Worm (Caenorhabditis elegans) whole organism, L4 larva: ENCODE data around the gene F56C4.4.

ENCODE experiments used
- F10B5.3 ChIP-seq: sonication (generic microtip); optimal IDR thresholded peaks from 2 replicates; lab custom pipeline; 2016; ENCODE audit warnings: mild to moderate bottlenecking, missing genetic modification characterization, missing compliant biosample characterization
- F37D6.2 ChIP-seq: sonication (generic microtip); optimal IDR thresholded peaks from 2 replicates; lab custom pipeline; 2016; ENCODE audit warnings: mild to moderate bottlenecking, missing genetic modification characterization, missing compliant biosample characterization
- F49E8.2 ChIP-seq: sonication (generic microtip); optimal IDR thresholded peaks from 2 replicates; lab custom pipeline; 2016; ENCODE audit warnings: missing compliant biosample characterization, mild to moderate bottlenecking, missing genetic modification characterization, borderline replicate concordance
- R02D3.7 ChIP-seq: fragments of 150-350 bp; sonication (generic microtip); optimal IDR thresholded peaks from 3 replicates; lab custom pipeline; 2014; ENCODE audit warnings: missing biosample characterization, missing genetic modification characterization
- T20F7.1 ChIP-seq: fragments of 200-800 bp; sonication (Bioruptor generic); optimal IDR thresholded peaks from 2 replicates; lab custom pipeline; 2018; ENCODE audit warnings: mild to moderate bottlenecking, missing genetic modification characterization, missing compliant biosample characterization
- T26A8.4 ChIP-seq: fragments of 200-800 bp; sonication (Bioruptor generic); IDR thresholded peaks from 2 replicates; pipeline ENCODE4 v1.3.6; 2022; ENCODE audit warnings: missing genetic modification characterization, missing compliant biosample characterization
- Y105C5A.15 ChIP-seq: fragments of 200-800 bp; sonication (Bioruptor generic); IDR thresholded peaks from 2 replicates; pipeline ENCODE4 v1.3.6; 2022; ENCODE audit warnings: missing genetic modification characterization, missing compliant biosample characterization
- aha-1 ChIP-seq: fragments of 150-350 bp; peaks from one replicate; lab custom pipeline; 2014; ENCODE audit warnings: missing biosample characterization, missing genetic modification characterization
- ama-1 ChIP-seq: fragments of 150-350 bp; optimal IDR thresholded peaks from 2 replicates; lab custom pipeline; 2014; ENCODE audit warnings: inconsistent platforms, mixed read lengths
- attf-4 ChIP-seq: sonication (generic microtip); optimal IDR thresholded peaks from 3 replicates; lab custom pipeline; 2017; ENCODE audit warnings: missing biosample characterization, missing genetic modification characterization
- ceh-20 ChIP-seq: fragments of 200-800 bp; sonication (Bioruptor generic); IDR thresholded peaks from 2 replicates; pipeline ENCODE4 v1.3.6; 2022; ENCODE audit warnings: missing genetic modification reagents, missing genetic modification characterization, missing compliant biosample characterization
- ceh-82 ChIP-seq: sonication (generic microtip); optimal IDR thresholded peaks from 2 replicates; lab custom pipeline; 2017; ENCODE audit warnings: missing biosample characterization, missing genetic modification characterization
- cey-2 ChIP-seq: sonication (generic microtip); optimal IDR thresholded peaks from 3 replicates; lab custom pipeline; 2017; ENCODE audit warnings: missing genetic modification characterization, mild to moderate bottlenecking, missing compliant biosample characterization, antibody characterized with exemption, borderline replicate concordance; ENCODE audit not compliant: insufficient read depth
- ctbp-1 ChIP-seq: fragments of 200-800 bp; sonication (Bioruptor generic); IDR thresholded peaks from 2 replicates; pipeline ENCODE4 v1.3.6; 2022; ENCODE audit warnings: missing genetic modification reagents, missing genetic modification characterization, missing compliant biosample characterization
- daf-16 ChIP-seq, 3 experiments: sonication (generic microtip); optimal IDR thresholded peaks; 2 replicates each; lab custom pipeline; 2016 to 2017; ENCODE audit warnings: missing genetic modification characterization in 3 of 3, missing genetic modification reagents in 3 of 3, mild to moderate bottlenecking in 2 of 3, missing compliant biosample characterization in 2 of 3, missing biosample characterization in 1 of 3, moderate library complexity in 1 of 3
- dmd-6 ChIP-seq: fragments of 200-800 bp; sonication (Bioruptor generic); IDR thresholded peaks from 2 replicates; pipeline ENCODE4 v1.3.6; 2022; ENCODE audit warnings: missing genetic modification reagents, missing genetic modification characterization, missing compliant biosample characterization
- dmd-8 ChIP-seq: fragments of 200-800 bp; sonication (Bioruptor generic); IDR thresholded peaks from 2 replicates; pipeline ENCODE4 v1.3.6; 2022; ENCODE audit warnings: missing genetic modification characterization, missing compliant biosample characterization
- dmd-9 ChIP-seq: fragments of 200-800 bp; sonication (Bioruptor generic); IDR thresholded peaks from 2 replicates; pipeline ENCODE4 v1.3.6; 2022; ENCODE audit warnings: missing genetic modification reagents, missing genetic modification characterization, missing compliant biosample characterization
- duxl-1 ChIP-seq: sonication (generic microtip); optimal IDR thresholded peaks from 2 replicates; lab custom pipeline; 2016; ENCODE audit warnings: mild to moderate bottlenecking, missing genetic modification characterization, moderate library complexity, missing compliant biosample characterization; ENCODE audit not compliant: poor library complexity
- dve-1 ChIP-seq: sonication (generic microtip); optimal IDR thresholded peaks from 2 replicates; lab custom pipeline; 2017; ENCODE audit warnings: antibody characterized with exemption, mild to moderate bottlenecking, missing genetic modification characterization, missing compliant biosample characterization; ENCODE audit not compliant: insufficient read depth
- fos-1 ChIP-seq: fragments of 150-350 bp; optimal IDR thresholded peaks from 2 replicates; lab custom pipeline; 2014; ENCODE audit warnings: missing biosample characterization, missing genetic modification characterization
- hif-1 ChIP-seq, 2 experiments: sonication (generic microtip); optimal IDR thresholded peaks; 2 replicates each; lab custom pipeline; 2016 to 2017; ENCODE audit warnings: missing compliant biosample characterization in 2 of 2, missing genetic modification characterization in 2 of 2, missing genetic modification reagents in 2 of 2, missing genotype in 2 of 2, mild to moderate bottlenecking in 1 of 2
- hlh-11 ChIP-seq: fragments of 200-800 bp; sonication (Bioruptor generic); optimal IDR thresholded peaks from 2 replicates; lab custom pipeline; 2018; ENCODE audit warnings: mild to moderate bottlenecking, missing genetic modification characterization, missing compliant biosample characterization
- lin-1 ChIP-seq: fragments of 200-800 bp; sonication (Bioruptor generic); IDR thresholded peaks from 2 replicates; pipeline ENCODE4 v1.3.6; 2022; ENCODE audit warnings: missing genetic modification reagents, missing genetic modification characterization, missing compliant biosample characterization
- lin-38 ChIP-seq: fragments of 200-800 bp; sonication (Bioruptor generic); IDR thresholded peaks from 2 replicates; pipeline ENCODE4 v1.3.6; 2022; ENCODE audit warnings: missing genetic modification reagents, missing genetic modification characterization, missing compliant biosample characterization
- lir-3 ChIP-seq: sonication (generic microtip); optimal IDR thresholded peaks from 2 replicates; lab custom pipeline; 2016; ENCODE audit warnings: mild to moderate bottlenecking, missing genetic modification characterization, missing compliant biosample characterization
- madf-5 ChIP-seq, 2 experiments: fragments of 200-800 bp; sonication (Bioruptor generic); IDR thresholded peaks; 2 replicates each; pipeline ENCODE4 v1.3.6; 2022; ENCODE audit warnings: missing compliant biosample characterization in 2 of 2, missing genetic modification characterization in 2 of 2
- mdl-1 ChIP-seq, 2 experiments: fragments of 150-350 bp in 1 of 2; sonication (generic microtip) in 1 of 2; optimal IDR thresholded peaks; 2 replicates each; lab custom pipeline; 2014 to 2017; ENCODE audit warnings: missing biosample characterization in 2 of 2, missing genetic modification characterization in 2 of 2
- mdt-29 ChIP-seq: fragments of 200-800 bp; sonication (Bioruptor generic); IDR thresholded peaks from 2 replicates; pipeline ENCODE4 v1.3.6; 2022; ENCODE audit warnings: missing genetic modification reagents, missing genetic modification characterization, missing compliant biosample characterization
- nhr-10 ChIP-seq: fragments of 150-350 bp; optimal IDR thresholded peaks from 2 replicates; lab custom pipeline; 2014; ENCODE audit warnings: missing biosample characterization, missing genetic modification characterization
- nhr-28 ChIP-seq: fragments of 150-350 bp; optimal IDR thresholded peaks from 2 replicates; lab custom pipeline; 2014; ENCODE audit warnings: missing biosample characterization, missing genetic modification characterization
- nhr-41 ChIP-seq: fragments of 200-800 bp; sonication (Bioruptor generic); IDR thresholded peaks from 2 replicates; pipeline ENCODE4 v1.3.6; 2022; ENCODE audit warnings: missing genetic modification reagents, missing genetic modification characterization, missing compliant biosample characterization
- nhr-48 ChIP-seq: sonication (generic microtip); optimal IDR thresholded peaks from 2 replicates; lab custom pipeline; 2016; ENCODE audit warnings: mild to moderate bottlenecking, missing genetic modification characterization, missing compliant biosample characterization
- nhr-77 ChIP-seq: fragments of 150-350 bp; optimal IDR thresholded peaks from 2 replicates; lab custom pipeline; 2014; ENCODE audit warnings: missing biosample characterization, missing genetic modification characterization
- pha-4 ChIP-seq, 2 experiments: fragments of 150-350 bp in 1 of 2; fragments of 200-800 bp in 1 of 2; sonication (Bioruptor generic) in 1 of 2; IDR thresholded peaks in 1 of 2; optimal IDR thresholded peaks in 1 of 2; 2 replicates each; pipeline versions ENCODE4 v1.3.6 to Lab custom; 2014 to 2022; ENCODE audit warnings: missing genetic modification characterization in 2 of 2, missing genetic modification reagents in 2 of 2, missing biosample characterization in 1 of 2, missing compliant biosample characterization in 1 of 2
- php-3 ChIP-seq: fragments of 200-800 bp; sonication (Bioruptor generic); IDR thresholded peaks from 2 replicates; pipeline ENCODE4 v1.3.6; 2022; ENCODE audit warnings: missing genetic modification reagents, missing genetic modification characterization, missing compliant biosample characterization
- pqm-1 ChIP-seq: sonication (generic microtip); optimal IDR thresholded peaks from 2 replicates; lab custom pipeline; 2017; ENCODE audit warnings: missing biosample characterization, missing genetic modification characterization
- rbr-2 ChIP-seq: sonication (generic microtip); optimal IDR thresholded peaks from 2 replicates; lab custom pipeline; 2016; ENCODE audit warnings: missing genotype, missing genetic modification characterization, missing compliant biosample characterization
- skn-1 ChIP-seq: fragments of 150-350 bp; optimal IDR thresholded peaks from 2 replicates; lab custom pipeline; 2014; ENCODE audit warnings: missing biosample characterization, missing genetic modification characterization
- snpc-4 ChIP-seq: fragments of 150-350 bp; optimal IDR thresholded peaks from 2 replicates; lab custom pipeline; 2014; ENCODE audit warnings: missing biosample characterization, missing genetic modification characterization
- zag-1 ChIP-seq: fragments of 150-350 bp; optimal IDR thresholded peaks from 2 replicates; lab custom pipeline; 2014; ENCODE audit warnings: missing biosample characterization, missing genetic modification characterization
- zfp-2 ChIP-seq: sonication (generic microtip); optimal IDR thresholded peaks from 2 replicates; lab custom pipeline; 2016; ENCODE audit warnings: mild to moderate bottlenecking, missing genetic modification characterization, missing compliant biosample characterization
- zip-11 ChIP-seq: fragments of 200-800 bp; sonication (Bioruptor generic); IDR thresholded peaks from 2 replicates; pipeline ENCODE4 v1.3.6; 2022; ENCODE audit warnings: missing genetic modification characterization, missing compliant biosample characterization

F56C4.4 gene

DNA sequence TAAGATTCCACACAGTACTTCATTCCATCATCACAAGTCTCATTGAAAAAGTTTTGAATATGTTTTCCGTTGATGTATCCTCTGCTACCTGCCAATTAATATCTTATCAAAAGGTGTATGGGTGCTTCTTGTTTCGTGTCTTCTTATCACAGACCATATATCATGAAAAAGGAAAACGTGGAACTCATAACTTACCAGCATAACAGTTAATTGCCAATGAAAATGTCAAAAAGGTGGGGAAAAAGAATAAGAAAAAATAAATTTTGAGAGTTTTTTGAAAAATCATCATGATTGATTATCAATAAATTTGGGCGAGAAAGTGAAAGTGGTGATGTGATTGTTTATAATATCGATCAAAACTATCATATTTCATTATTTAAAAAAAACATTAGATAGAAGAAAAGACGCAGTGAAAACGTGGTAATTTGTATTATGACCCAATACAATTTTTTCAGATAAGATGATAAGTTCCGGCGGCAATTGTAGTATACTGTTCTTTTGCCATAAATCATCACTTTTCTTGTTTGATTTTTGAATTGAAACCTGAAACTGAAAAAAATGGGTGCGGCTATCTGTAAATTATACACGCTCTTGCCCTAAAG, at the start of gene F56C4.4:
Gene F56C4.4, minus strand, starts transcription at position 315 of the 602 bp plus-strand sequence.
- TF ChIP-seq lin-1 (GFP tag; lab: Robert Waterston, UW) (no peak), aha-1 (tag; lab: Kevin White, UChicago) (peak; percentile 20), hlh-11 (tag; lab: Kevin White, UChicago) (peak; percentile 69), dmd-6 (GFP tag; lab: Robert Waterston, UW) (peak; percentile 80), pha-4 (GFP tag; IDR thresholded peaks at IDR 0.05; lab: Robert Waterston, UW) (no peak), pha-4 (tag; optimal IDR thresholded peaks at IDR 0.05; lab: Kevin White, UChicago) (no peak), ctbp-1 (GFP tag; lab: Robert Waterston, UW) (no peak), F10B5.3 (tag; lab: Kevin White, UChicago) (no peak), mdl-1 (tag; optimal IDR thresholded peaks at IDR 0.05; lab: Kevin White, UChicago) (no peak), dmd-8 (GFP tag; lab: Robert Waterston, UW) (no peak), pqm-1 (tag; lab: Kevin White, UChicago) (peak; percentile 35), dve-1 (tag; lab: Kevin White, UChicago) (peak; percentile 58), T26A8.4 (GFP tag; lab: Robert Waterston, UW) (no peak), zfp-2 (no peak), mdt-29 (GFP tag; lab: Robert Waterston, UW) (no peak), nhr-41 (GFP tag; lab: Robert Waterston, UW) (no peak), lin-38 (GFP tag; lab: Robert Waterston, UW) (no peak), duxl-1 (no peak), zag-1 (no peak), cey-2 (tag; lab: Kevin White, UChicago) (peak; percentile 32), F37D6.2 (tag; lab: Kevin White, UChicago) (no peak), nhr-48 (peak; percentile 61), rbr-2 (tag; lab: Kevin White, UChicago) (no peak), nhr-28 (tag; lab: Kevin White, UChicago) (peak; percentile 54), snpc-4 (tag; lab: Kevin White, UChicago) (no peak), dmd-9 (GFP tag; lab: Robert Waterston, UW) (no peak), nhr-77 (tag; lab: Kevin White, UChicago) (peak; percentile 30), ceh-82 (tag; lab: Kevin White, UChicago) (no peak), F49E8.2 (tag; lab: Kevin White, UChicago) (no peak), php-3 (GFP tag; lab: Robert Waterston, UW) (peak; percentile 95), hif-1 (tag; optimal IDR thresholded peaks at IDR 0.05; lab: Kevin White, UChicago) (no peak), ceh-20 (GFP tag; lab: Robert Waterston, UW) (peak; percentile 76), R02D3.7 (tag; lab: Kevin White, UChicago) (no peak), T20F7.1 (GFP tag; lab: Kevin White, UChicago) (peak; percentile 53), attf-4 (no peak), fos-1 (no peak), lir-3 (tag; lab: Kevin White, UChicago) (no peak), ama-1 (lab: Kevin White, UChicago) (no peak), skn-1 (tag; lab: Kevin White, UChicago) (no peak), daf-16 (GFP tag; optimal IDR thresholded peaks at IDR 0.05; lab: Kevin White, UChicago) (peak in 1 of 2 experiments; percentile 27), daf-16 (tag; optimal IDR thresholded peaks at IDR 0.05; lab: Kevin White, UChicago) (peak; percentile 53)

DNA sequence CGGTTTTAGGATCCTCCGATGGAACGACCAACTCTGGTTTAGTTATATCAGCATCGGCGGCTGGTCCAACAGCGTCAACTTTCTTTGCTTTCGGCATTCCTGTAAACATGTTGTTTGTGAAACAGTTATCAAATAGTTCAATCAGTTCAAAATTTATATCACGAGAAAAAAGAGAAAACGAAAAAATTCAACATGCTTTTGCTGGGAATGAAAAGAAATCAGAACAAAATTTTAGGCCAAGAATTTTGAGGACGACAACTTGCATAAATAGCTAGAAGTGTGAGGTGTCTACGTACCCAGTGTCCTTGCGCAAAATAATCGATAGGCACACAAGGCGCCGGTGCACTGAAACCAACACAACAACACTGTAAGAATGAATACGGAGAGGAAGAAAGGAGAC, 49.3 kb upstream of the F56C4.4 start, which contains the start of gene K08C7.4:
Gene K08C7.4, minus strand, starts transcription at position 101 of the 400 bp plus-strand sequence.
- TF ChIP-seq T20F7.1 (GFP tag; lab: Kevin White, UChicago) (no peak), lin-1 (GFP tag; lab: Robert Waterston, UW) (no peak), dmd-8 (GFP tag; lab: Robert Waterston, UW) (no peak), madf-5 (GFP tag; IDR thresholded peaks at IDR 0.05; lab: Robert Waterston, UW) (no peak), nhr-10 (tag; lab: Kevin White, UChicago) (no peak), zip-11 (GFP tag; lab: Robert Waterston, UW) (no peak), Y105C5A.15 (GFP tag; lab: Robert Waterston, UW) (no peak), dve-1 (tag; lab: Kevin White, UChicago) (no peak)
